Worm (Caenorhabditis elegans) whole organism, L4 larva: Measurements from ENCODE around the gene T24C2.5.

ENCODE experiments used
- D1046.2 ChIP-seq: fragments of 200-800 bp; sonication (Bioruptor generic); IDR thresholded peaks from 2 replicates; pipeline ENCODE4 v1.3.6; 2022; ENCODE audit warnings: missing genetic modification characterization, missing compliant biosample characterization
- T20F7.1 ChIP-seq: fragments of 200-800 bp; sonication (Bioruptor generic); optimal IDR thresholded peaks from 2 replicates; lab custom pipeline; 2018; ENCODE audit warnings: mild to moderate bottlenecking, missing genetic modification characterization, missing compliant biosample characterization
- T26A8.4 ChIP-seq: fragments of 200-800 bp; sonication (Bioruptor generic); IDR thresholded peaks from 2 replicates; pipeline ENCODE4 v1.3.6; 2022; ENCODE audit warnings: missing genetic modification characterization, missing compliant biosample characterization
- Y48G9A.11 ChIP-seq: fragments of 200-800 bp; sonication (Bioruptor generic); IDR thresholded peaks from 2 replicates; pipeline ENCODE4 v1.3.6; 2022; ENCODE audit warnings: missing genetic modification reagents, missing genetic modification characterization, missing compliant biosample characterization
- aha-1 ChIP-seq: fragments of 150-350 bp; peaks from one replicate; lab custom pipeline; 2014; ENCODE audit warnings: missing biosample characterization, missing genetic modification characterization
- attf-4 ChIP-seq: sonication (generic microtip); optimal IDR thresholded peaks from 3 replicates; lab custom pipeline; 2017; ENCODE audit warnings: missing biosample characterization, missing genetic modification characterization
- ceh-28 ChIP-seq: fragments of 150-350 bp; optimal IDR thresholded peaks from 2 replicates; lab custom pipeline; 2014; ENCODE audit warnings: missing biosample characterization, missing genetic modification reagents, missing genetic modification characterization
- ceh-32 ChIP-seq: sonication (generic microtip); optimal IDR thresholded peaks from 2 replicates; lab custom pipeline; 2016; ENCODE audit warnings: mild to moderate bottlenecking, missing genetic modification characterization, missing compliant biosample characterization; ENCODE audit not compliant: poor library complexity
- ces-1 ChIP-seq: fragments of 150-350 bp; sonication (generic microtip); optimal IDR thresholded peaks from 4 replicates; lab custom pipeline; 2014; ENCODE audit warnings: missing biosample characterization, missing genetic modification reagents, missing genetic modification characterization
- daf-16 ChIP-seq, 3 experiments: sonication (generic microtip); optimal IDR thresholded peaks; 2 replicates each; lab custom pipeline; 2016 to 2017; ENCODE audit warnings: missing genetic modification characterization in 3 of 3, missing genetic modification reagents in 3 of 3, mild to moderate bottlenecking in 2 of 3, missing compliant biosample characterization in 2 of 3, missing biosample characterization in 1 of 3, moderate library complexity in 1 of 3
- dmd-6 ChIP-seq: fragments of 200-800 bp; sonication (Bioruptor generic); IDR thresholded peaks from 2 replicates; pipeline ENCODE4 v1.3.6; 2022; ENCODE audit warnings: missing genetic modification reagents, missing genetic modification characterization, missing compliant biosample characterization
- dpl-1 ChIP-seq: fragments of 150-350 bp; optimal IDR thresholded peaks from 2 replicates; lab custom pipeline; 2014; ENCODE audit warnings: missing biosample characterization, missing genetic modification reagents, missing genetic modification characterization
- dve-1 ChIP-seq: sonication (generic microtip); optimal IDR thresholded peaks from 2 replicates; lab custom pipeline; 2017; ENCODE audit warnings: antibody characterized with exemption, mild to moderate bottlenecking, missing genetic modification characterization, missing compliant biosample characterization; ENCODE audit not compliant: insufficient read depth
- fkh-10 ChIP-seq: fragments of 150-350 bp; optimal IDR thresholded peaks from 2 replicates; lab custom pipeline; 2014; ENCODE audit warnings: missing biosample characterization, missing genetic modification reagents, missing genetic modification characterization
- hif-1 ChIP-seq, 2 experiments: sonication (generic microtip); optimal IDR thresholded peaks; 2 replicates each; lab custom pipeline; 2016 to 2017; ENCODE audit warnings: missing compliant biosample characterization in 2 of 2, missing genetic modification characterization in 2 of 2, missing genetic modification reagents in 2 of 2, missing genotype in 2 of 2, mild to moderate bottlenecking in 1 of 2
- hlh-11 ChIP-seq: fragments of 200-800 bp; sonication (Bioruptor generic); optimal IDR thresholded peaks from 2 replicates; lab custom pipeline; 2018; ENCODE audit warnings: mild to moderate bottlenecking, missing genetic modification characterization, missing compliant biosample characterization
- hlh-30 ChIP-seq: sonication (generic microtip); optimal IDR thresholded peaks from 2 replicates; lab custom pipeline; 2017; ENCODE audit warnings: antibody characterized with exemption, mild to moderate bottlenecking, missing genetic modification characterization, missing compliant biosample characterization; ENCODE audit not compliant: insufficient read depth
- hmg-1.1 ChIP-seq: fragments of 200-800 bp; sonication (Bioruptor generic); IDR thresholded peaks from 2 replicates; pipeline ENCODE4 v1.3.6; 2022; ENCODE audit warnings: missing genetic modification reagents, missing genetic modification characterization, missing compliant biosample characterization
- lin-13 ChIP-seq: fragments of 150-350 bp; optimal IDR thresholded peaks from 2 replicates; lab custom pipeline; 2014; ENCODE audit warnings: missing biosample characterization, missing genetic modification reagents, missing genetic modification characterization
- lin-15B ChIP-seq: fragments of 150-350 bp; sonication (generic microtip); optimal IDR thresholded peaks from 3 replicates; lab custom pipeline; 2014; ENCODE audit warnings: missing biosample characterization, missing genetic modification characterization
- lsy-2 ChIP-seq, 2 experiments: fragments of 150-350 bp in 1 of 2; sonication (generic microtip) in 1 of 2; optimal IDR thresholded peaks; 2 replicates each; lab custom pipeline; 2014 to 2017; ENCODE audit warnings: missing biosample characterization in 2 of 2, missing genetic modification characterization in 2 of 2
- madf-5 ChIP-seq, 2 experiments: fragments of 200-800 bp; sonication (Bioruptor generic); IDR thresholded peaks; 2 replicates each; pipeline ENCODE4 v1.3.6; 2022; ENCODE audit warnings: missing compliant biosample characterization in 2 of 2, missing genetic modification characterization in 2 of 2
- mdl-1 ChIP-seq, 2 experiments: fragments of 150-350 bp in 1 of 2; sonication (generic microtip) in 1 of 2; optimal IDR thresholded peaks; 2 replicates each; lab custom pipeline; 2014 to 2017; ENCODE audit warnings: missing biosample characterization in 2 of 2, missing genetic modification characterization in 2 of 2
- mep-1 ChIP-seq: fragments of 150-350 bp; sonication (generic microtip); optimal IDR thresholded peaks from 3 replicates; lab custom pipeline; 2014; ENCODE audit warnings: missing biosample characterization, missing genetic modification characterization
- mxl-3 ChIP-seq: fragments of 200-800 bp; sonication (Bioruptor generic); optimal IDR thresholded peaks from 2 replicates; lab custom pipeline; 2018; ENCODE audit warnings: mild to moderate bottlenecking, missing genetic modification characterization, missing compliant biosample characterization
- nhr-11 ChIP-seq: fragments of 150-350 bp; optimal IDR thresholded peaks from 2 replicates; lab custom pipeline; 2014; ENCODE audit warnings: missing biosample characterization, missing genetic modification characterization
- nhr-111 ChIP-seq: fragments of 200-800 bp; sonication (Bioruptor generic); optimal IDR thresholded peaks from 2 replicates; lab custom pipeline; 2018; ENCODE audit warnings: mild to moderate bottlenecking, missing genetic modification characterization, missing compliant biosample characterization
- nhr-28 ChIP-seq: fragments of 150-350 bp; optimal IDR thresholded peaks from 2 replicates; lab custom pipeline; 2014; ENCODE audit warnings: missing biosample characterization, missing genetic modification characterization
- nhr-48 ChIP-seq: sonication (generic microtip); optimal IDR thresholded peaks from 2 replicates; lab custom pipeline; 2016; ENCODE audit warnings: mild to moderate bottlenecking, missing genetic modification characterization, missing compliant biosample characterization
- nhr-77 ChIP-seq: fragments of 150-350 bp; optimal IDR thresholded peaks from 2 replicates; lab custom pipeline; 2014; ENCODE audit warnings: missing biosample characterization, missing genetic modification characterization
- php-3 ChIP-seq: fragments of 200-800 bp; sonication (Bioruptor generic); IDR thresholded peaks from 2 replicates; pipeline ENCODE4 v1.3.6; 2022; ENCODE audit warnings: missing genetic modification reagents, missing genetic modification characterization, missing compliant biosample characterization
- rbr-2 ChIP-seq: sonication (generic microtip); optimal IDR thresholded peaks from 2 replicates; lab custom pipeline; 2016; ENCODE audit warnings: missing genotype, missing genetic modification characterization, missing compliant biosample characterization
- sdz-12 ChIP-seq: fragments of 200-800 bp; sonication (Bioruptor generic); optimal IDR thresholded peaks from 2 replicates; lab custom pipeline; 2018; ENCODE audit warnings: mild to moderate bottlenecking, missing genetic modification characterization, missing compliant biosample characterization
- spr-1 ChIP-seq: sonication (generic microtip); optimal IDR thresholded peaks from 2 replicates; lab custom pipeline; 2016; ENCODE audit warnings: mild to moderate bottlenecking, missing genetic modification characterization, missing compliant biosample characterization
- tra-1 ChIP-seq: fragments of 200-800 bp; sonication (Bioruptor generic); IDR thresholded peaks from 2 replicates; pipeline ENCODE4 v1.3.6; 2022; ENCODE audit warnings: missing genetic modification reagents, missing genetic modification characterization, missing compliant biosample characterization
- unc-130 ChIP-seq: sonication (generic microtip); optimal IDR thresholded peaks from 2 replicates; lab custom pipeline; 2016; ENCODE audit warnings: missing genetic modification reagents, missing genetic modification characterization, missing compliant biosample characterization
- unc-62 ChIP-seq, 3 experiments: fragments of 150-350 bp in 1 of 3; sonication (generic microtip); optimal IDR thresholded peaks in 2 of 3; peaks in 1 of 3; 1 replicate in 1 of 3; 2 replicates in 2 of 3; lab custom pipeline; 2014 to 2017; ENCODE audit warnings: missing biosample characterization in 3 of 3, missing genetic modification characterization in 3 of 3, missing genetic modification reagents in 3 of 3, missing genotype in 1 of 3
- zip-2 ChIP-seq: fragments of 150-350 bp; optimal IDR thresholded peaks from 2 replicates; lab custom pipeline; 2014; ENCODE audit warnings: missing biosample characterization, missing genetic modification characterization

T24C2.5 gene

ce11 chrX:14508823-14509259, 25.4 kb upstream of the T24C2.5 start:
- TF ChIP-seq mxl-3 (GFP tag; lab: Kevin White, UChicago) = peak; percentile 70
- TF ChIP-seq lsy-2 (tag; optimal IDR thresholded peaks at IDR 0.05; lab: Kevin White, UChicago) = peak in 1 of 2 experiments; percentile 43
- TF ChIP-seq dpl-1 (GFP tag; lab: Kevin White, UChicago) = peak; percentile 20
- no peak for TF ChIP-seq spr-1 (tag; lab: Kevin White, UChicago)
- no peak for TF ChIP-seq T20F7.1 (GFP tag; lab: Kevin White, UChicago)
- TF ChIP-seq nhr-77 (tag; lab: Kevin White, UChicago) = peak; percentile 17
- no peak for TF ChIP-seq ceh-32 (tag; lab: Kevin White, UChicago)
- peak; percentile 69 for TF ChIP-seq hlh-30 (tag; lab: Kevin White, UChicago)
- peak in 1 of 2 experiments; percentile 61 for TF ChIP-seq mdl-1 (tag; optimal IDR thresholded peaks at IDR 0.05; lab: Kevin White, UChicago)
- peak; percentile 74 for TF ChIP-seq dmd-6 (GFP tag; lab: Robert Waterston, UW)
- TF ChIP-seq nhr-111 (GFP tag; lab: Kevin White, UChicago) = no peak
- TF ChIP-seq nhr-28 (tag; lab: Kevin White, UChicago) = peak; percentile 89
- TF ChIP-seq hif-1 (tag; optimal IDR thresholded peaks at IDR 0.05; lab: Kevin White, UChicago) = peak in 1 of 2 experiments; percentile 7
- TF ChIP-seq mep-1 = peak; percentile 2
- no peak for TF ChIP-seq Y48G9A.11 (GFP tag; lab: Robert Waterston, UW)
- TF ChIP-seq daf-16 (GFP tag; optimal IDR thresholded peaks at IDR 0.05; lab: Kevin White, UChicago) = peak in 1 of 2 experiments; percentile 30
- TF ChIP-seq daf-16 (tag; optimal IDR thresholded peaks at IDR 0.05; lab: Kevin White, UChicago) = no peak
- TF ChIP-seq dve-1 = peak; percentile 45
- TF ChIP-seq attf-4 (tag; lab: Kevin White, UChicago) = no peak
- no peak for TF ChIP-seq unc-130 (GFP tag; lab: Kevin White, UChicago)
- no peak for TF ChIP-seq D1046.2
- no peak for TF ChIP-seq T26A8.4
- no peak for TF ChIP-seq sdz-12 (GFP tag; lab: Kevin White, UChicago)
- TF ChIP-seq nhr-11 = peak; percentile 83
- peak; percentile 86 for TF ChIP-seq hlh-11 (tag; lab: Kevin White, UChicago)
- TF ChIP-seq lin-15B (tag; lab: Kevin White, UChicago) = no peak
- TF ChIP-seq unc-62 (GFP tag; optimal IDR thresholded peaks at IDR 0.05 in 1 of 2; lab: Kevin White, UChicago) = peak in 1 of 2 experiments; percentile 100
- TF ChIP-seq unc-62 (tag; optimal IDR thresholded peaks at IDR 0.05; lab: Kevin White, UChicago) = no peak
- peak; percentile 39 for TF ChIP-seq nhr-48
- TF ChIP-seq tra-1 (GFP tag; lab: Robert Waterston, UW) = peak; percentile 70
- TF ChIP-seq php-3 = no peak
- TF ChIP-seq lin-13 (GFP tag; lab: Kevin White, UChicago) = no peak

- no peak for TF ChIP-seq madf-5 (GFP tag; IDR thresholded peaks at IDR 0.05; lab: Robert Waterston, UW)
- peak; percentile 93 for TF ChIP-seq zip-2 (tag; lab: Kevin White, UChicago)
Observed at ce11 chrX:14510358-14510757, 23.9 kb upstream of the T24C2.5 start.

ce11 chrX:14512817-14513216, 21.4 kb upstream of the T24C2.5 start, which contains the start of gene fbxa-141:
Gene fbxa-141, minus strand, starts transcription at chrX:14512917.
- TF ChIP-seq unc-62 (GFP tag; optimal IDR thresholded peaks at IDR 0.05 in 1 of 2; lab: Kevin White, UChicago) (peak in 1 of 2 experiments; percentile 9), unc-62 (tag; optimal IDR thresholded peaks at IDR 0.05; lab: Kevin White, UChicago) (no peak), rbr-2 (tag; lab: Kevin White, UChicago) (no peak), mxl-3 (GFP tag; lab: Kevin White, UChicago) (no peak), hif-1 (tag; optimal IDR thresholded peaks at IDR 0.05; lab: Kevin White, UChicago) (no peak), daf-16 (GFP tag; optimal IDR thresholded peaks at IDR 0.05; lab: Kevin White, UChicago) (no peak), daf-16 (tag; optimal IDR thresholded peaks at IDR 0.05; lab: Kevin White, UChicago) (peak; percentile 17)

ce11 chrX:14513462-14513861, 20.8 kb upstream of the T24C2.5 start:
- TF ChIP-seq aha-1 = peak; percentile 19
- TF ChIP-seq fkh-10 (GFP tag; lab: Kevin White, UChicago) = peak; percentile 29
- TF ChIP-seq ces-1 = no peak
- TF ChIP-seq unc-62 (GFP tag; optimal IDR thresholded peaks at IDR 0.05 in 1 of 2; lab: Kevin White, UChicago) = peak in 1 of 2 experiments; percentile 84
- TF ChIP-seq unc-62 (tag; optimal IDR thresholded peaks at IDR 0.05; lab: Kevin White, UChicago) = no peak
- TF ChIP-seq tra-1 (GFP tag; lab: Robert Waterston, UW) = no peak
- no peak for TF ChIP-seq ceh-28 (tag; lab: Kevin White, UChicago)
- peak; percentile 30; the same call in 1 of the 2 replicates for TF ChIP-seq hmg-1.1 (GFP tag; lab: Robert Waterston, UW)
- TF ChIP-seq mep-1 = peak; percentile 46
